Worm (Caenorhabditis elegans): ENCODE measurements around the gene cyp-35D1.

DNA sequence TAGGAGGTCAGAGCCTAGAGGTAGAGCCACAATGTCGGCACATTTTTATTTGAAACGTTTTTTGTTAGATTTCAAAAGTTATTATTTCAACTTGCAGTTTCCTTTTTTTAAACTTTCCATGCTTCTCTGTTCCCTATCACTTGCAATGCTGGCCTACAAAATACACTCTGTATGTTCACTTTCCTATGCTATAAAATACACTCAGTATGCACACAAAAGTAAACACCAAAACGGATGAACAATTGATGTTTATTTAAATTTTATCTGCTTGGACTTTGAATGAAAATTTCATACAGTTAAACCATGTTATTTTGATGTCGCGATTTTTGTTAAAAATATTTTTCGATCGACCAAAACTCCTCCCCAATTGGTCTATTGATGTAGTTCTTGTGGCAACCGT is 11.6 kb downstream of the cyp-35D1 start:
- TF ChIP-seq jun-1 (tag; optimal IDR thresholded peaks at IDR 0.05) (no peak), sptf-1 (tag; optimal IDR thresholded peaks at IDR 0.05) (no peak), zag-1 (tag; optimal IDR thresholded peaks at IDR 0.05) (no peak), fkh-10 (GFP tag; optimal IDR thresholded peaks at IDR 0.05) (no peak)
